Fruit fly (Drosophila melanogaster): ENCODE results near the gene CG33658.

DNA sequence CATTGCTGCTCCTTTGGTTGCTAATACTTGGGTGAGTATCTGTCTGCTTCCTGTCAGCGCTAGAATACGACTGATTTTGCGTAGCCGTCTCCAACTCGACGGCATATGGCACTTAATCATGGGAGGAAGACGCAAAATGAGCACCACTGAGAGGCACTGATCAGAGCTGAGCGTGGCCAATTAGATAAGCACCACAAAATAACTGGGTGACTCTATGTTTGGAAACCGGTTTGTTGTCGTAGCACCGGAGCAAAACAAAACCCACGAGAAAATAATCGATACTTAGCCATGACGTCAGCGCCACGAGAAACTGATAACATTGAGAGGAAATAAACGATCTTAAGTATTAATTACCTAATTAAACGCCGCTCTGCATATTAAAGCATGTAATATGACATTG, 41.5 kb downstream of the CG33658 start, which contains the start of gene Ude:
- TF ChIP-seq Usf (GFP tag; optimal IDR thresholded peaks at IDR 0.05) (no peak), Awh (GFP tag; IDR thresholded peaks at IDR 0.05) (no peak), CG11695 (GFP tag; IDR thresholded peaks at IDR 0.05) (no peak), CG8765 (GFP tag; IDR thresholded peaks at IDR 0.05) (no peak), Asciz (GFP tag; optimal IDR thresholded peaks at IDR 0.05) (no peak), CG12155 (GFP tag; optimal IDR thresholded peaks at IDR 0.05) (no peak), CG3847 (GFP tag; IDR thresholded peaks at IDR 0.05) (no peak), Atf6 (GFP tag; IDR thresholded peaks at IDR 0.05) (no peak), yki (optimal IDR thresholded peaks at IDR 0.05) (no peak), CG6854 (GFP tag; optimal IDR thresholded peaks at IDR 0.05) (no peak), her (GFP tag; optimal IDR thresholded peaks at IDR 0.05) (no peak)
